Worm (Caenorhabditis elegans): ENCODE data around the gene mtx-2.

ce11 chrIII:7754348-7754747, 9.1 kb downstream of the mtx-2 start, which contains the start of gene cdh-3:
- TF ChIP-seq nhr-11 (tag; optimal IDR thresholded peaks at IDR 0.05) (no peak), aha-1 (tag; optimal IDR thresholded peaks at IDR 0.05) (no peak), ceh-82 (tag; optimal IDR thresholded peaks at IDR 0.05) (no peak), skn-1 (tag; optimal IDR thresholded peaks at IDR 0.05) (no peak), lsy-2 (tag; optimal IDR thresholded peaks at IDR 0.05) (no peak), snu-23 (GFP tag; optimal IDR thresholded peaks at IDR 0.05) (no peak)
